Fruit fly (Drosophila melanogaster) whole organism, embryonic: ENCODE results near the gene bon.

Source experiments
- C15 ChIP-seq: fragments of 200-800 bp; sonication (Bioruptor generic); IDR thresholded peaks from 3 replicates; pipeline ENCODE4 v1.3.6; 2022; ENCODE audit warnings: missing biosample characterization, missing genetic modification characterization
- CG11093 ChIP-seq: fragments of 200-800 bp; sonication (Bioruptor generic); IDR thresholded peaks from 3 replicates; pipeline ENCODE4 v1.3.6; 2022; ENCODE audit warnings: missing biosample characterization, missing genetic modification characterization
- CG11560 ChIP-seq: fragments of 200-800 bp; sonication (Bioruptor generic); IDR thresholded peaks from 3 replicates; pipeline ENCODE4 v1.3.6; 2022; ENCODE audit warnings: missing biosample characterization, missing genetic modification characterization
- CG12071 ChIP-seq: fragments of 200-800 bp; sonication (Bioruptor generic); optimal IDR thresholded peaks from 3 replicates; lab custom pipeline; 2018; ENCODE audit warnings: missing biosample characterization, mild to moderate bottlenecking, missing genetic modification characterization
- CG13775 ChIP-seq: fragments of 200-800 bp; sonication (Bioruptor generic); optimal IDR thresholded peaks from 3 replicates; lab custom pipeline; 2017; ENCODE audit warnings: missing biosample characterization, mild to moderate bottlenecking, missing genetic modification characterization
- CG14014 ChIP-seq: fragments of 200-800 bp; sonication (Bioruptor generic); IDR thresholded peaks from 2 replicates; pipeline ENCODE4 v1.3.6; 2022; ENCODE audit warnings: missing biosample characterization, missing genetic modification characterization
- CG17359 ChIP-seq: fragments of 200-800 bp; sonication (Bioruptor generic); optimal IDR thresholded peaks from 3 replicates; lab custom pipeline; 2018; ENCODE audit warnings: missing biosample characterization, mild to moderate bottlenecking, missing genetic modification characterization, moderate library complexity
- CG1792 ChIP-seq: fragments of 200-800 bp; sonication (Bioruptor generic); optimal IDR thresholded peaks from 2 replicates; lab custom pipeline; 2016; ENCODE audit warnings: missing biosample characterization, missing genetic modification characterization
- CG30020 ChIP-seq: fragments of 200-800 bp; optimal IDR thresholded peaks from 2 replicates; lab custom pipeline; 2019; ENCODE audit warnings: missing biosample characterization, mild to moderate bottlenecking, missing genetic modification characterization, moderate library complexity
- CG4328 ChIP-seq: fragments of 200-800 bp; sonication (Bioruptor generic); optimal IDR thresholded peaks from 3 replicates; lab custom pipeline; 2017; ENCODE audit warnings: missing biosample characterization, missing genetic modification reagents, missing genetic modification characterization
- CG7372 ChIP-seq: fragments of 200-800 bp; sonication (Bioruptor generic); IDR thresholded peaks from 2 replicates; pipeline ENCODE4 v1.3.6; 2022; ENCODE audit warnings: missing biosample characterization, missing genetic modification characterization
- CG7963 ChIP-seq: fragments of 200-800 bp; sonication (Bioruptor generic); IDR thresholded peaks from 3 replicates; pipeline ENCODE4 v1.3.6; 2022; ENCODE audit warnings: missing biosample characterization, missing genetic modification characterization; ENCODE audit not compliant: partially characterized antibody
- D ChIP-seq, 2 experiments: fragments of 200-800 bp in 1 of 2; fragments of >200 bp in 1 of 2; sonication (Bioruptor generic) in 1 of 2; optimal IDR thresholded peaks; 2 replicates in 1 of 2; 3 replicates in 1 of 2; lab custom pipeline; 2017; ENCODE audit warnings: mild to moderate bottlenecking in 1 of 2, missing biosample characterization in 1 of 2, missing genetic modification characterization in 1 of 2, missing genetic modification reagents in 1 of 2
- D19B ChIP-seq: fragments of 200-800 bp; sonication (Bioruptor generic); optimal IDR thresholded peaks from 2 replicates; lab custom pipeline; 2017; ENCODE audit warnings: missing biosample characterization, mild to moderate bottlenecking, missing genetic modification characterization
- Dek ChIP-seq: fragments of 200-800 bp; sonication (Bioruptor generic); optimal IDR thresholded peaks from 3 replicates; lab custom pipeline; 2019; ENCODE audit warnings: missing biosample characterization, mild to moderate bottlenecking, missing genetic modification characterization, moderate library complexity
- HLHmδ ChIP-seq: fragments of 200-800 bp; sonication (Bioruptor generic); optimal IDR thresholded peaks from 2 replicates; lab custom pipeline; 2018; ENCODE audit warnings: missing biosample characterization, mild to moderate bottlenecking, missing genetic modification characterization, moderate library complexity
- Hand ChIP-seq: fragments of 200-800 bp; sonication (Bioruptor generic); optimal IDR thresholded peaks from 2 replicates; lab custom pipeline; 2017; ENCODE audit warnings: mild to moderate bottlenecking, missing biosample characterization, missing genetic modification reagents, missing genetic modification characterization
- Hr3 ChIP-seq: fragments of 200-800 bp; sonication (Bioruptor generic); optimal IDR thresholded peaks from 3 replicates; lab custom pipeline; 2016; ENCODE audit warnings: missing biosample characterization, missing genetic modification characterization
- Myb ChIP-seq: fragments of 200-800 bp; sonication (Bioruptor generic); optimal IDR thresholded peaks from 2 replicates; lab custom pipeline; 2016; ENCODE audit warnings: missing biosample characterization, missing genetic modification characterization
- Nf-YC ChIP-seq: fragments of 200-800 bp; optimal IDR thresholded peaks from 3 replicates; lab custom pipeline; 2019; ENCODE audit warnings: missing biosample characterization, mild to moderate bottlenecking, missing genetic modification characterization, moderate library complexity
- Oaz ChIP-seq: fragments of 200-800 bp; sonication (Bioruptor generic); IDR thresholded peaks from 2 replicates; pipeline ENCODE4 v1.3.6; 2022; ENCODE audit warnings: missing biosample characterization, missing genetic modification characterization
- PHDP ChIP-seq: fragments of 200-800 bp; sonication (Bioruptor generic); optimal IDR thresholded peaks from 3 replicates; lab custom pipeline; 2018; ENCODE audit warnings: missing biosample characterization, mild to moderate bottlenecking, missing genetic modification characterization, moderate library complexity
- Rx ChIP-seq: fragments of 200-800 bp; sonication (Bioruptor generic); IDR thresholded peaks from 2 replicates; pipeline ENCODE4 v1.3.6; 2022; ENCODE audit warnings: missing biosample characterization, missing genetic modification characterization
- Ssrp ChIP-seq: fragments of 200-800 bp; sonication (Bioruptor generic); optimal IDR thresholded peaks from 2 replicates; lab custom pipeline; 2018; ENCODE audit warnings: missing biosample characterization, mild to moderate bottlenecking, missing genetic modification characterization, moderate library complexity
- Tbp ChIP-seq: fragments of >200 bp; optimal IDR thresholded peaks from 2 replicates; lab custom pipeline; 2018; ENCODE audit warnings: missing biosample characterization, missing genetic modification characterization
- YL-1 ChIP-seq: fragments of 200-800 bp; sonication (Bioruptor generic); optimal IDR thresholded peaks from 3 replicates; lab custom pipeline; 2017; ENCODE audit warnings: missing biosample characterization, mild to moderate bottlenecking, missing genetic modification characterization
- bab2 ChIP-seq: fragments of 200-800 bp; sonication (Bioruptor generic); optimal IDR thresholded peaks from 2 replicates; lab custom pipeline; 2016; ENCODE audit warnings: missing biosample characterization, missing genetic modification characterization
- bsh ChIP-seq, 2 experiments: fragments of 200-800 bp; sonication (Bioruptor generic); optimal IDR thresholded peaks; 2 replicates each; lab custom pipeline; 2017 to 2018; ENCODE audit warnings: mild to moderate bottlenecking in 2 of 2, missing biosample characterization in 2 of 2, missing genetic modification characterization in 2 of 2, moderate library complexity in 1 of 2
- cato ChIP-seq: fragments of 200-800 bp; sonication (Bioruptor generic); optimal IDR thresholded peaks from 2 replicates; lab custom pipeline; 2016; ENCODE audit warnings: missing biosample characterization, missing genetic modification characterization, borderline replicate concordance
- chif ChIP-seq, 2 experiments: fragments of 200-800 bp; sonication (Bioruptor generic); optimal IDR thresholded peaks; 3 replicates each; lab custom pipeline; 2016; ENCODE audit warnings: missing biosample characterization in 2 of 2, missing genetic modification characterization in 2 of 2
- esg ChIP-seq: fragments of 200-800 bp; sonication (Bioruptor generic); conservative IDR thresholded peaks from 2 replicates; pipeline ENCODE4 v1.3.6; 2022; ENCODE audit warnings: missing biosample characterization, missing genetic modification characterization
- gfzf ChIP-seq: fragments of 200-800 bp; sonication (Bioruptor generic); optimal IDR thresholded peaks from 2 replicates; lab custom pipeline; 2016; ENCODE audit warnings: missing biosample characterization, mild to moderate bottlenecking, missing genetic modification characterization, moderate library complexity
- gsb-n ChIP-seq: fragments of 200-800 bp; sonication (Bioruptor generic); optimal IDR thresholded peaks from 3 replicates; lab custom pipeline; 2018; ENCODE audit warnings: missing biosample characterization, mild to moderate bottlenecking, missing genetic modification characterization
- gt ChIP-seq: fragments of 200-800 bp; sonication (Bioruptor generic); IDR thresholded peaks from 2 replicates; pipeline ENCODE4 v1.3.6; 2022; ENCODE audit warnings: missing biosample characterization, missing genetic modification characterization
- ind ChIP-seq: fragments of 200-800 bp; sonication (Bioruptor generic); optimal IDR thresholded peaks from 3 replicates; lab custom pipeline; 2016; ENCODE audit warnings: missing biosample characterization, missing genetic modification characterization
- insv ChIP-seq, 2 experiments: fragments of 200-800 bp; sonication (Bioruptor generic); optimal IDR thresholded peaks; 3 replicates each; lab custom pipeline; 2016 to 2018; ENCODE audit warnings: missing biosample characterization in 2 of 2, missing genetic modification characterization in 2 of 2
- lbe ChIP-seq: fragments of 200-800 bp; sonication (Bioruptor generic); optimal IDR thresholded peaks from 2 replicates; lab custom pipeline; 2016; ENCODE audit warnings: missing biosample characterization, mild to moderate bottlenecking, missing genetic modification characterization
- maf-S ChIP-seq: fragments of 200-800 bp; sonication (Bioruptor generic); optimal IDR thresholded peaks from 2 replicates; lab custom pipeline; 2016; ENCODE audit warnings: missing biosample characterization, missing genetic modification characterization
- nerfin-2 ChIP-seq: fragments of 200-800 bp; sonication (Bioruptor generic); IDR thresholded peaks from 2 replicates; pipeline ENCODE4 v1.3.6; 2022; ENCODE audit warnings: missing biosample characterization, missing genetic modification characterization; ENCODE audit not compliant: partially characterized antibody
- pho ChIP-seq: fragments of 200-800 bp; sonication (Bioruptor generic); optimal IDR thresholded peaks from 2 replicates; lab custom pipeline; 2016; ENCODE audit warnings: missing biosample characterization, missing genetic modification characterization
- pum ChIP-seq: fragments of 200-800 bp; sonication (Bioruptor generic); optimal IDR thresholded peaks from 2 replicates; lab custom pipeline; 2016; ENCODE audit warnings: missing biosample characterization, missing genetic modification characterization
- sc ChIP-seq, 3 experiments: fragments of >200 bp in 2 of 3; fragments of 200-800 bp in 1 of 3; sonication (Bioruptor generic) in 1 of 3; optimal IDR thresholded peaks; 2 replicates in 2 of 3; 3 replicates in 1 of 3; lab custom pipeline; 2017; ENCODE audit warnings: mild to moderate bottlenecking in 1 of 3, missing biosample characterization in 1 of 3, missing genetic modification characterization in 1 of 3, missing genetic modification reagents in 1 of 3
- sd ChIP-seq: fragments of 200-800 bp; sonication (Bioruptor generic); optimal IDR thresholded peaks from 3 replicates; lab custom pipeline; 2018; ENCODE audit warnings: missing biosample characterization, mild to moderate bottlenecking, missing genetic modification characterization, moderate library complexity
- sens-2 ChIP-seq: fragments of 200-800 bp; sonication (Bioruptor generic); IDR thresholded peaks from 2 replicates; pipeline ENCODE4 v1.3.6; 2022; ENCODE audit warnings: missing biosample characterization, missing genetic modification characterization
- slp2 ChIP-seq: fragments of 200-800 bp; sonication (Bioruptor generic); optimal IDR thresholded peaks from 2 replicates; lab custom pipeline; 2016; ENCODE audit warnings: missing biosample characterization, missing genetic modification characterization
- so ChIP-seq: fragments of 200-800 bp; sonication (Bioruptor generic); IDR thresholded peaks from 3 replicates; pipeline ENCODE4 v1.3.6; 2022; ENCODE audit warnings: missing biosample characterization, missing genetic modification characterization
- sob ChIP-seq: fragments of 200-800 bp; sonication (Bioruptor generic); IDR thresholded peaks from 2 replicates; pipeline ENCODE4 v1.3.6; 2022; ENCODE audit warnings: missing biosample characterization, missing genetic modification characterization
- tll ChIP-seq, 2 experiments: fragments of 200-800 bp in 1 of 2; fragments of >200 bp in 1 of 2; sonication (Bioruptor generic) in 1 of 2; optimal IDR thresholded peaks; 2 replicates each; lab custom pipeline; 2017 to 2019; ENCODE audit warnings: missing biosample characterization in 2 of 2, missing genetic modification characterization in 2 of 2, mild to moderate bottlenecking in 1 of 2, moderate library complexity in 1 of 2
- zf30C ChIP-seq: fragments of 200-800 bp; sonication (Bioruptor generic); optimal IDR thresholded peaks from 3 replicates; lab custom pipeline; 2018; ENCODE audit warnings: missing biosample characterization, mild to moderate bottlenecking, missing genetic modification characterization

Gene bon

dm6 chr3R:20633984-20634446 lies 41.1 kb downstream of the bon start (continued):
- no peak for TF ChIP-seq D19B
- TF ChIP-seq Dek (tag; lab: Kevin White, UChicago), result no peak
- no peak for TF ChIP-seq Tbp (GFP tag; lab: Kevin White, UChicago)
- no peak for TF ChIP-seq gt
- TF ChIP-seq Hand (GFP tag; lab: Kevin White, UChicago), result peak; percentile 28
- TF ChIP-seq CG7372 (GFP tag; lab: Robert Waterston, UW), result peak; percentile 53; the same call in 1 of the 2 replicates
- TF ChIP-seq bsh (GFP tag; optimal IDR thresholded peaks at IDR 0.05; lab: Kevin White, UChicago), result no peak
- no peak for TF ChIP-seq tll (GFP tag; optimal IDR thresholded peaks at IDR 0.05; lab: Kevin White, UChicago)
- TF ChIP-seq C15 (GFP tag; lab: Robert Waterston, UW), result no peak
- no peak for TF ChIP-seq CG30020
- TF ChIP-seq slp2 (GFP tag; lab: Kevin White, UChicago), result peak; percentile 64
- no peak for TF ChIP-seq zf30C (GFP tag; lab: Kevin White, UChicago)
- peak; percentile 78; the same call in 2 of the 3 replicates for TF ChIP-seq so (GFP tag; lab: Robert Waterston, UW)
- TF ChIP-seq CG12071 (GFP tag; lab: Kevin White, UChicago), result no peak
- TF ChIP-seq chif (GFP tag; optimal IDR thresholded peaks at IDR 0.05; lab: Kevin White, UChicago), result peak; percentile 59 to 71
- peak; percentile 85 for TF ChIP-seq maf-S (GFP tag; lab: Kevin White, UChicago)
- peak; percentile 66 for TF ChIP-seq Hr3 (GFP tag; lab: Kevin White, UChicago)
- TF ChIP-seq CG13775 (GFP tag; lab: Kevin White, UChicago), result peak; percentile 60
- peak; percentile 64 for TF ChIP-seq YL-1 (GFP tag; lab: Kevin White, UChicago)
- TF ChIP-seq CG11560, result peak; percentile 38; the same call in 1 of the 3 replicates
- TF ChIP-seq CG14014 (GFP tag; lab: Robert Waterston, UW), result peak; percentile 68
- peak; percentile 80 for TF ChIP-seq ind
- no peak for TF ChIP-seq CG4328 (GFP tag; lab: Kevin White, UChicago)
- TF ChIP-seq esg (GFP tag; lab: Robert Waterston, UW), result peak; percentile 46
- 0 out of 3 replicates have a peak, but pooled peaks have one; percentile 39 for TF ChIP-seq CG11093 (GFP tag; lab: Robert Waterston, UW)
- TF ChIP-seq gfzf (GFP tag; lab: Kevin White, UChicago), result no peak
- peak; percentile 57 for TF ChIP-seq Ssrp
- TF ChIP-seq sob (GFP tag; lab: Robert Waterston, UW), result peak; percentile 73
- TF ChIP-seq PHDP (tag; lab: Kevin White, UChicago), result no peak
- TF ChIP-seq HLHmδ (GFP tag; lab: Kevin White, UChicago), result no peak
- TF ChIP-seq insv (GFP tag; optimal IDR thresholded peaks at IDR 0.05; lab: Kevin White, UChicago), result no peak
- TF ChIP-seq gsb-n (tag; lab: Kevin White, UChicago), result no peak
- TF ChIP-seq bab2 (GFP tag; lab: Kevin White, UChicago), result peak; percentile 64
- TF ChIP-seq Nf-YC (tag; lab: Kevin White, UChicago), result no peak
- peak; percentile 47 for TF ChIP-seq CG1792
- TF ChIP-seq Myb (GFP tag; lab: Kevin White, UChicago), result no peak
- peak; percentile 59 for TF ChIP-seq pum (GFP tag; lab: Kevin White, UChicago)
- no peak for TF ChIP-seq D (optimal IDR thresholded peaks at IDR 0.05; lab: Kevin White, UChicago)
- TF ChIP-seq D (GFP tag; optimal IDR thresholded peaks at IDR 0.05; lab: Kevin White, UChicago), result peak; percentile 42
- peak; percentile 39 for TF ChIP-seq lbe
- no peak for TF ChIP-seq nerfin-2 (GFP tag; lab: Robert Waterston, UW)
- TF ChIP-seq pho (GFP tag; lab: Kevin White, UChicago), result peak; percentile 63
- TF ChIP-seq CG17359 (tag; lab: Kevin White, UChicago), result no peak
- no peak for TF ChIP-seq sens-2 (GFP tag; lab: Robert Waterston, UW)
- no peak for TF ChIP-seq sc (optimal IDR thresholded peaks at IDR 0.05; lab: Kevin White, UChicago)
- no peak for TF ChIP-seq sc (GFP tag; optimal IDR thresholded peaks at IDR 0.05; lab: Kevin White, UChicago)
- TF ChIP-seq Oaz (GFP tag; lab: Robert Waterston, UW), result 0 out of 2 replicates have a peak, but pooled peaks have one; percentile 6
- TF ChIP-seq CG7963 (GFP tag; lab: Robert Waterston, UW), result no peak
- TF ChIP-seq Rx, result peak; percentile 39; the same call in 1 of the 2 replicates
- TF ChIP-seq sd (tag; lab: Kevin White, UChicago), result no peak
- TF ChIP-seq cato (GFP tag; lab: Kevin White, UChicago), result peak; percentile 32
